Fruit fly (Drosophila melanogaster) whole organism, embryonic: Measurements from ENCODE around the gene nAChRalpha7.

Experiments
- ATbp ChIP-seq: fragments of 200-800 bp; sonication (Bioruptor generic); optimal IDR thresholded peaks from 2 replicates; lab custom pipeline; 2017; ENCODE audit warnings: missing biosample characterization, mild to moderate bottlenecking, missing genetic modification characterization, missing genetic modification reagents
- Asciz ChIP-seq: fragments of 200-800 bp; sonication (Bioruptor generic); optimal IDR thresholded peaks from 2 replicates; lab custom pipeline; 2017; ENCODE audit warnings: missing biosample characterization, mild to moderate bottlenecking, missing genetic modification characterization, missing genetic modification reagents
- Awh ChIP-seq: fragments of 200-800 bp; sonication (Bioruptor generic); IDR thresholded peaks from 2 replicates; pipeline ENCODE4, ENCODE4 v1.3.6; 2022; ENCODE audit warnings: missing biosample characterization, missing genetic modification characterization
- CG10209 ChIP-seq: fragments of 200-800 bp; sonication (Bioruptor generic); optimal IDR thresholded peaks from 3 replicates; lab custom pipeline; 2017; ENCODE audit warnings: missing biosample characterization, mild to moderate bottlenecking, missing genetic modification characterization, missing genetic modification reagents
- CG12071 ChIP-seq: fragments of 200-800 bp; sonication (Bioruptor generic); optimal IDR thresholded peaks from 3 replicates; lab custom pipeline; 2018; ENCODE audit warnings: missing biosample characterization, mild to moderate bottlenecking, missing genetic modification characterization
- CG12236 ChIP-seq: fragments of 200-800 bp; sonication (Bioruptor generic); optimal IDR thresholded peaks from 2 replicates; lab custom pipeline; 2016; ENCODE audit warnings: missing biosample characterization, missing genetic modification characterization
- CG13296 ChIP-seq: fragments of 200-800 bp; sonication (Bioruptor generic); optimal IDR thresholded peaks from 3 replicates; lab custom pipeline; 2018; ENCODE audit warnings: missing biosample characterization, mild to moderate bottlenecking, missing genetic modification characterization
- CG13424 ChIP-seq: fragments of 200-800 bp; sonication (Bioruptor generic); optimal IDR thresholded peaks from 2 replicates; lab custom pipeline; 2019; ENCODE audit warnings: missing biosample characterization, mild to moderate bottlenecking, missing genetic modification characterization, moderate library complexity
- CG1603 ChIP-seq: fragments of 200-800 bp; sonication (Bioruptor generic); optimal IDR thresholded peaks from 2 replicates; lab custom pipeline; 2019; ENCODE audit warnings: missing biosample characterization, mild to moderate bottlenecking, missing genetic modification characterization, moderate library complexity
- CG17359 ChIP-seq: fragments of 200-800 bp; sonication (Bioruptor generic); optimal IDR thresholded peaks from 3 replicates; lab custom pipeline; 2018; ENCODE audit warnings: missing biosample characterization, mild to moderate bottlenecking, missing genetic modification characterization, moderate library complexity
- CG17361 ChIP-seq: fragments of 200-800 bp; sonication (Bioruptor generic); IDR thresholded peaks from 3 replicates; pipeline ENCODE4 v1.3.6; 2022; ENCODE audit warnings: missing biosample characterization, missing genetic modification characterization
- CG17385 ChIP-seq: fragments of 200-800 bp; sonication (Bioruptor generic); optimal IDR thresholded peaks from 3 replicates; lab custom pipeline; 2018; ENCODE audit warnings: missing biosample characterization, mild to moderate bottlenecking, missing genetic modification characterization
- CG2129 ChIP-seq: fragments of 200-800 bp; sonication (Bioruptor generic); IDR thresholded peaks from 2 replicates; pipeline ENCODE4 v1.3.6; 2022; ENCODE audit warnings: missing biosample characterization, missing genetic modification characterization; ENCODE audit not compliant: partially characterized antibody
- CG2712 ChIP-seq: fragments of 200-800 bp; optimal IDR thresholded peaks from 3 replicates; lab custom pipeline; 2019; ENCODE audit warnings: missing biosample characterization, mild to moderate bottlenecking, missing genetic modification characterization, moderate library complexity
- CG33557 ChIP-seq: fragments of 200-800 bp; sonication (Bioruptor generic); optimal IDR thresholded peaks from 2 replicates; lab custom pipeline; 2019; ENCODE audit warnings: missing biosample characterization, mild to moderate bottlenecking, missing genetic modification characterization, moderate library complexity
- CG3407 ChIP-seq: fragments of 200-800 bp; sonication (Bioruptor generic); optimal IDR thresholded peaks from 2 replicates; lab custom pipeline; 2018; ENCODE audit warnings: missing biosample characterization, mild to moderate bottlenecking, missing genetic modification characterization
- CG5180 ChIP-seq: fragments of 200-800 bp; sonication (Bioruptor generic); optimal IDR thresholded peaks from 3 replicates; lab custom pipeline; 2017; ENCODE audit warnings: missing biosample characterization, missing genetic modification characterization, mild to moderate bottlenecking, moderate library complexity, missing genetic modification reagents
- Drgx ChIP-seq: fragments of 200-800 bp; sonication (Bioruptor generic); IDR thresholded peaks from 2 replicates; pipeline ENCODE4 v1.3.6; 2022; ENCODE audit warnings: missing biosample characterization, missing genetic modification characterization
- Eip74EF ChIP-seq, 2 experiments: fragments of 200-800 bp in 1 of 2; fragments of >200 bp in 1 of 2; sonication (Bioruptor generic) in 1 of 2; optimal IDR thresholded peaks; 2 replicates each; lab custom pipeline; 2017 to 2019; ENCODE audit warnings: missing biosample characterization in 2 of 2, missing genetic modification characterization in 2 of 2, mild to moderate bottlenecking in 1 of 2, moderate library complexity in 1 of 2
- Ets65A ChIP-seq: fragments of 200-800 bp; sonication (Bioruptor generic); peaks from one replicate; lab custom pipeline; 2016; ENCODE audit warnings: missing biosample characterization, missing genetic modification characterization
- GATAe ChIP-seq: fragments of 200-800 bp; sonication (Bioruptor generic); conservative IDR thresholded peaks from 2 replicates; pipeline ENCODE4 v1.3.6; 2022; ENCODE audit warnings: missing biosample characterization, missing genetic modification characterization
- HLHmδ ChIP-seq: fragments of 200-800 bp; sonication (Bioruptor generic); optimal IDR thresholded peaks from 2 replicates; lab custom pipeline; 2018; ENCODE audit warnings: missing biosample characterization, mild to moderate bottlenecking, missing genetic modification characterization, moderate library complexity
- Hr78 ChIP-seq, 2 experiments: fragments of 200-800 bp in 1 of 2; fragments of >200 bp in 1 of 2; sonication (Bioruptor generic) in 1 of 2; optimal IDR thresholded peaks; 2 replicates each; lab custom pipeline; 2017 to 2019; ENCODE audit warnings: missing biosample characterization in 2 of 2, missing genetic modification characterization in 2 of 2, mild to moderate bottlenecking in 1 of 2, moderate library complexity in 1 of 2
- Med ChIP-seq: fragments of 200-800 bp; sonication (Bioruptor generic); peaks from one replicate; lab custom pipeline; 2016; ENCODE audit warnings: missing biosample characterization, missing genetic modification characterization, mild to moderate bottlenecking, inconsistent platforms, moderate library complexity
- Side ChIP-seq: fragments of 200-800 bp; sonication (Bioruptor generic); optimal IDR thresholded peaks from 2 replicates; lab custom pipeline; 2016; ENCODE audit warnings: missing biosample characterization, missing genetic modification characterization
- Sox102F ChIP-seq: fragments of 200-800 bp; sonication (Bioruptor generic); optimal IDR thresholded peaks from 2 replicates; lab custom pipeline; 2018; ENCODE audit warnings: missing biosample characterization, mild to moderate bottlenecking, missing genetic modification characterization, moderate library complexity
- abd-A ChIP-seq: fragments of 200-800 bp; sonication (Bioruptor generic); optimal IDR thresholded peaks from 3 replicates; lab custom pipeline; 2019; ENCODE audit warnings: missing biosample characterization, mild to moderate bottlenecking, missing genetic modification characterization, moderate library complexity
- bsh ChIP-seq, 2 experiments: fragments of 200-800 bp; sonication (Bioruptor generic); optimal IDR thresholded peaks; 2 replicates each; lab custom pipeline; 2017 to 2018; ENCODE audit warnings: mild to moderate bottlenecking in 2 of 2, missing biosample characterization in 2 of 2, missing genetic modification characterization in 2 of 2, moderate library complexity in 1 of 2
- cg ChIP-seq: fragments of 200-800 bp; sonication (Bioruptor generic); optimal IDR thresholded peaks from 3 replicates; lab custom pipeline; 2019; ENCODE audit warnings: missing biosample characterization, mild to moderate bottlenecking, missing genetic modification characterization, moderate library complexity
- chm ChIP-seq: fragments of 200-800 bp; sonication (Bioruptor generic); IDR thresholded peaks from 2 replicates; pipeline ENCODE4 v1.3.6; 2022; ENCODE audit warnings: missing biosample characterization, missing genetic modification characterization
- ci ChIP-seq: fragments of 200-800 bp; sonication (Bioruptor generic); IDR thresholded peaks from 3 replicates; pipeline ENCODE4 v1.3.6; 2022; ENCODE audit warnings: missing biosample characterization, missing genetic modification characterization
- dmrt99B ChIP-seq: fragments of 200-800 bp; sonication (Bioruptor generic); optimal IDR thresholded peaks from 2 replicates; lab custom pipeline; 2018; ENCODE audit warnings: missing biosample characterization, mild to moderate bottlenecking, missing genetic modification characterization, moderate library complexity
- fd102C ChIP-seq: fragments of 200-800 bp; sonication (Bioruptor generic); optimal IDR thresholded peaks from 2 replicates; lab custom pipeline; 2018; ENCODE audit warnings: missing biosample characterization, mild to moderate bottlenecking, missing genetic modification characterization, moderate library complexity
- fd64A ChIP-seq: fragments of 200-800 bp; sonication (Bioruptor generic); optimal IDR thresholded peaks from 3 replicates; lab custom pipeline; 2018; ENCODE audit warnings: missing biosample characterization, mild to moderate bottlenecking, missing genetic modification characterization
- fru ChIP-seq: fragments of >200 bp; optimal IDR thresholded peaks from 2 replicates; lab custom pipeline; 2017
- grn ChIP-seq: fragments of 200-800 bp; sonication (Bioruptor generic); optimal IDR thresholded peaks from 3 replicates; lab custom pipeline; 2017; ENCODE audit warnings: missing biosample characterization, missing genetic modification characterization
- jing ChIP-seq: fragments of 200-800 bp; sonication (Bioruptor generic); optimal IDR thresholded peaks from 2 replicates; lab custom pipeline; 2018; ENCODE audit warnings: missing biosample characterization, mild to moderate bottlenecking, missing genetic modification characterization
- kni ChIP-seq: fragments of 200-800 bp; sonication (Bioruptor generic); optimal IDR thresholded peaks from 3 replicates; lab custom pipeline; 2017; ENCODE audit warnings: mild to moderate bottlenecking, missing biosample characterization, missing genetic modification reagents, missing genetic modification characterization
- lab ChIP-seq: fragments of 200-800 bp; sonication (Bioruptor generic); optimal IDR thresholded peaks from 3 replicates; lab custom pipeline; 2017; ENCODE audit warnings: missing biosample characterization, missing genetic modification characterization, mild to moderate bottlenecking, moderate library complexity, missing genetic modification reagents
- mam ChIP-seq: fragments of 200-800 bp; sonication (Bioruptor generic); optimal IDR thresholded peaks from 3 replicates; lab custom pipeline; 2016; ENCODE audit warnings: missing biosample characterization, missing genetic modification characterization
- mirr ChIP-seq: fragments of 200-800 bp; sonication (Bioruptor generic); optimal IDR thresholded peaks from 3 replicates; lab custom pipeline; 2018; ENCODE audit warnings: missing biosample characterization, mild to moderate bottlenecking, missing genetic modification characterization
- nerfin-1 ChIP-seq: fragments of 200-800 bp; sonication (Bioruptor generic); optimal IDR thresholded peaks from 3 replicates; lab custom pipeline; 2019; ENCODE audit warnings: missing biosample characterization, mild to moderate bottlenecking, missing genetic modification characterization, moderate library complexity
- odd ChIP-seq: fragments of 200-800 bp; sonication (Bioruptor generic); optimal IDR thresholded peaks from 2 replicates; lab custom pipeline; 2017; ENCODE audit warnings: missing biosample characterization, mild to moderate bottlenecking, missing genetic modification characterization
- org-1 ChIP-seq: fragments of 200-800 bp; sonication (Bioruptor generic); optimal IDR thresholded peaks from 2 replicates; lab custom pipeline; 2017; ENCODE audit warnings: missing biosample characterization, missing genetic modification characterization
- sens-2 ChIP-seq: fragments of 200-800 bp; sonication (Bioruptor generic); IDR thresholded peaks from 2 replicates; pipeline ENCODE4 v1.3.6; 2022; ENCODE audit warnings: missing biosample characterization, missing genetic modification characterization
- stc ChIP-seq: fragments of 200-800 bp; sonication (Bioruptor generic); IDR thresholded peaks from 2 replicates; pipeline ENCODE4 v1.3.6; 2022; ENCODE audit warnings: missing biosample characterization, missing genetic modification characterization
- sug ChIP-seq: fragments of 200-800 bp; optimal IDR thresholded peaks from 2 replicates; lab custom pipeline; 2019; ENCODE audit warnings: missing biosample characterization, mild to moderate bottlenecking, missing genetic modification characterization, moderate library complexity
- trh ChIP-seq: fragments of 200-800 bp; sonication (Bioruptor generic); optimal IDR thresholded peaks from 2 replicates; lab custom pipeline; 2016; ENCODE audit warnings: missing biosample characterization, missing genetic modification characterization
- vvl ChIP-seq: fragments of 200-800 bp; sonication (Bioruptor generic); IDR thresholded peaks from 2 replicates; pipeline ENCODE4 v1.3.6; 2022; ENCODE audit warnings: missing biosample characterization, missing genetic modification characterization
- wek ChIP-seq: fragments of 200-800 bp; sonication (Bioruptor generic); optimal IDR thresholded peaks from 3 replicates; lab custom pipeline; 2018; ENCODE audit warnings: missing biosample characterization, mild to moderate bottlenecking, missing genetic modification characterization, moderate library complexity

Gene nAChRalpha7

DNA sequence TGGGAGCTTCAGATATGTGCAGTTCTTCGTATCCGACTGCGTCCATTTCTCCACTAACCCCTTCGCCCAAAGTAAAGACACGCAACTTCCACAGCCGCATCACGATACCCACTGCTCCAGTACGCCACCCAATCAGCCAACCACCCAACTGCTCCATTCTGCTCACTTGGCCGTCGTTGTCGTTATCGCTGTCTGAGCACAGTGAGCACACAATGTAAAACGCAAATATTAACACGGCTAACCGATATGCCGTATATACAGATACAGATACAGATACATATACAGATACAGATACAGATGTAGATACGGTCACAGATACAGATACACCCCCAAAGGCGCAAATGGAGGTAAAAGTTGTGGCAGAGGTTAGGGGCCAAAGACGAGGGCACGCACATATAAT, 27.2 kb upstream of the nAChRalpha7 start (continued):
- peak in 1 of 2 experiments; percentile 45 for TF ChIP-seq Hr78 (GFP tag; optimal IDR thresholded peaks at IDR 0.05; lab: Kevin White, UChicago)
- TF ChIP-seq wek (GFP tag; lab: Kevin White, UChicago) = peak; percentile 54
- TF ChIP-seq dmrt99B = peak; percentile 1
- TF ChIP-seq CG33557 = peak; percentile 25
- TF ChIP-seq Side (GFP tag; lab: Kevin White, UChicago) = peak; percentile 9
- TF ChIP-seq nerfin-1 (tag; lab: Kevin White, UChicago) = peak; percentile 9
- TF ChIP-seq HLHmδ = peak; percentile 28
- 0 out of 2 replicates have a peak, but pooled peaks have one; percentile 13 for TF ChIP-seq chm (GFP tag; lab: Robert Waterston, UW)
- TF ChIP-seq CG12071 (GFP tag; lab: Kevin White, UChicago) = peak; percentile 16
- TF ChIP-seq CG1603 = peak; percentile 24
- 0 out of 3 replicates have a peak, but pooled peaks have one; percentile 31 for TF ChIP-seq ci (GFP tag; lab: Robert Waterston, UW)
- peak; percentile 2 for TF ChIP-seq CG13424 (tag; lab: Kevin White, UChicago)
- no peak for TF ChIP-seq trh
- TF ChIP-seq sens-2 (GFP tag; lab: Robert Waterston, UW) = 0 out of 2 replicates have a peak, but pooled peaks have one; percentile 9
- peak; percentile 13 for TF ChIP-seq CG17359 (tag; lab: Kevin White, UChicago)
- no peak for TF ChIP-seq odd (GFP tag; lab: Kevin White, UChicago)
- TF ChIP-seq jing (GFP tag; lab: Kevin White, UChicago) = no peak
- peak; percentile 1 for TF ChIP-seq CG13296 (GFP tag; lab: Kevin White, UChicago)
- peak; percentile 41 for TF ChIP-seq mirr (GFP tag; lab: Kevin White, UChicago)
- TF ChIP-seq Eip74EF (GFP tag; optimal IDR thresholded peaks at IDR 0.05; lab: Kevin White, UChicago) = no peak
- TF ChIP-seq grn = peak; percentile 80
- TF ChIP-seq Awh (GFP tag; lab: Robert Waterston, UW) = peak; percentile 28; the same call in 1 of the 2 replicates
- peak; percentile 5 for TF ChIP-seq fd102C (GFP tag; lab: Kevin White, UChicago)
- 0 out of 2 replicates have a peak, but pooled peaks have one; percentile 17 for TF ChIP-seq GATAe (GFP tag; lab: Robert Waterston, UW)
- peak; percentile 34 for TF ChIP-seq lab (GFP tag; lab: Kevin White, UChicago)
- TF ChIP-seq CG5180 (GFP tag; lab: Kevin White, UChicago) = peak; percentile 46
- peak; percentile 33 for TF ChIP-seq CG3407 (GFP tag; lab: Kevin White, UChicago)
- TF ChIP-seq Med (GFP tag; lab: Kevin White, UChicago) = peak; percentile 62
- TF ChIP-seq CG12236 = no peak
- peak; percentile 20 for TF ChIP-seq Asciz (GFP tag; lab: Kevin White, UChicago)
- peak; percentile 21 for TF ChIP-seq org-1 (GFP tag; lab: Kevin White, UChicago)
- peak; percentile 52 for TF ChIP-seq sug (tag; lab: Kevin White, UChicago)
- peak; percentile 20 for TF ChIP-seq CG17385
- peak; percentile 2 for TF ChIP-seq kni (GFP tag; lab: Kevin White, UChicago)
- TF ChIP-seq ATbp (GFP tag; lab: Kevin White, UChicago) = peak; percentile 58
- TF ChIP-seq CG2712 (tag; lab: Kevin White, UChicago) = peak; percentile 4
- peak; percentile 65 for TF ChIP-seq cg (GFP tag; lab: Kevin White, UChicago)
- peak; percentile 53 for TF ChIP-seq fd64A (GFP tag; lab: Kevin White, UChicago)

DNA sequence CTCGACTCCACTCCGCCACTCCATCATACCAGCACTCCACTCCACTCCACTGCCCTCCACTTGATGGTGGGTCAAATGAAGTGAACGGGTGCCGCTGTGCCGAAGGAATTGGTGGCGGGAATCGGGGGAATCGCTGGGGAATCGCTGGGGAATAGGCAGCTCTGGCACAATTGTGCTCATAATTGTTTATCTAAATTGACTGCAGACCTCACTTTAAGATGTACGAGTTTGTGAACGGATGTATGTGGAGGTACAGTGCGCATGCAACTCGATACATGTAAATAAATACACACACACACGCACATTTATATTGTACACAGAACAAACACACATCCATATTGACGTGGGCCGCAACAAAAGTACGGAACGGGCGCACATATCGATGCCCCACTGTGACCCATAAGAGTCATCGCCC, 23.8 kb upstream of the nAChRalpha7 start:
- TF ChIP-seq CG2129 (GFP tag; lab: Robert Waterston, UW) = no peak
- peak in 1 of 2 experiments; percentile 28 for TF ChIP-seq bsh (GFP tag; optimal IDR thresholded peaks at IDR 0.05; lab: Kevin White, UChicago)
- no peak for TF ChIP-seq CG17361 (GFP tag; lab: Robert Waterston, UW)
- TF ChIP-seq Sox102F (GFP tag; lab: Kevin White, UChicago) = peak; percentile 5
- TF ChIP-seq chm (GFP tag; lab: Robert Waterston, UW) = no peak
- peak; percentile 32; the same call in 1 of the 2 replicates for TF ChIP-seq vvl
- no peak for TF ChIP-seq mam (GFP tag; lab: Kevin White, UChicago)
- TF ChIP-seq CG5180 (GFP tag; lab: Kevin White, UChicago) = peak; percentile 35
- TF ChIP-seq abd-A (tag; lab: Kevin White, UChicago) = peak; percentile 20
- TF ChIP-seq stc (GFP tag; lab: Robert Waterston, UW) = peak; percentile 9; the same call in 1 of the 2 replicates
- TF ChIP-seq fru (lab: Kevin White, UChicago) = no peak
- TF ChIP-seq Drgx (GFP tag; lab: Robert Waterston, UW) = 0 out of 2 replicates have a peak, but pooled peaks have one; percentile 7
- peak; percentile 51 for TF ChIP-seq Ets65A
- TF ChIP-seq CG10209 (GFP tag; lab: Kevin White, UChicago) = no peak
